Fruit fly (Drosophila melanogaster): ENCODE results near the gene CG11983.

CG11983 gene

dm6 chr3R:9053850-9054441 is 45.8 kb downstream of the CG11983 start (continued):
- TF ChIP-seq CG10366 (GFP tag; IDR thresholded peaks at IDR 0.05) (no peak), lola (GFP tag; optimal IDR thresholded peaks at IDR 0.05) (peak in 1 of 3 experiments; percentile 26), Ets65A (GFP tag) (peak; percentile 96), Ssrp (tag; optimal IDR thresholded peaks at IDR 0.05) (peak; percentile 38), Hr51 (GFP tag; optimal IDR thresholded peaks at IDR 0.05) (peak in 1 of 2 experiments; percentile 54), bab2 (GFP tag; optimal IDR thresholded peaks at IDR 0.05) (peak; percentile 50), CG1233 (GFP tag; optimal IDR thresholded peaks at IDR 0.05) (peak; percentile 32), CG1603 (tag; optimal IDR thresholded peaks at IDR 0.05) (peak; percentile 22), Sox102F (GFP tag; optimal IDR thresholded peaks at IDR 0.05) (peak; percentile 55), Hr78 (GFP tag; optimal IDR thresholded peaks at IDR 0.05) (no peak), CG9727 (GFP tag; optimal IDR thresholded peaks at IDR 0.05) (peak; percentile 8), CG10979 (tag; optimal IDR thresholded peaks at IDR 0.05) (peak; percentile 28), fu2 (GFP tag; optimal IDR thresholded peaks at IDR 0.05) (peak; percentile 40), Ets97D (GFP tag; optimal IDR thresholded peaks at IDR 0.05) (peak; percentile 10), NC2β (GFP tag; optimal IDR thresholded peaks at IDR 0.05) (no peak), lilli (GFP tag; optimal IDR thresholded peaks at IDR 0.05) (peak; percentile 35), CG12659 (GFP tag; optimal IDR thresholded peaks at IDR 0.05) (peak; percentile 50), CG9609 (GFP tag; optimal IDR thresholded peaks at IDR 0.05) (peak; percentile 33), exex (tag; optimal IDR thresholded peaks at IDR 0.05) (peak; percentile 51), CG4617 (GFP tag; optimal IDR thresholded peaks at IDR 0.05; ENCODE audit: borderline replicate concordance) (no peak), dmrt99B (tag; optimal IDR thresholded peaks at IDR 0.05) (peak; percentile 76), bcd (GFP tag; optimal IDR thresholded peaks at IDR 0.05) (peak; percentile 55), ash1 (GFP tag; optimal IDR thresholded peaks at IDR 0.05) (no peak), Awh (GFP tag; IDR thresholded peaks at IDR 0.05) (no peak), dpn (GFP tag; optimal IDR thresholded peaks at IDR 0.05) (peak in 1 of 2 experiments; percentile 31), H15 (GFP tag; IDR thresholded peaks at IDR 0.05) (no peak), CG1529 (GFP tag; optimal IDR thresholded peaks at IDR 0.05) (peak; percentile 8), CG7556 (GFP tag; optimal IDR thresholded peaks at IDR 0.05) (peak; percentile 48), CoRest (tag; optimal IDR thresholded peaks at IDR 0.05) (peak; percentile 71), CG9817 (tag; optimal IDR thresholded peaks at IDR 0.05) (peak; percentile 38), CG18619 (GFP tag; optimal IDR thresholded peaks at IDR 0.05) (peak; percentile 50), CG13296 (GFP tag; optimal IDR thresholded peaks at IDR 0.05) (peak; percentile 30), CG4282 (GFP tag; optimal IDR thresholded peaks at IDR 0.05) (peak; percentile 7), bsh (GFP tag; optimal IDR thresholded peaks at IDR 0.05) (peak in 1 of 2 experiments; percentile 20), shn (GFP tag; optimal IDR thresholded peaks at IDR 0.05) (peak; percentile 19), Fer2 (tag; optimal IDR thresholded peaks at IDR 0.05) (peak; percentile 4), CG16815 (GFP tag; optimal IDR thresholded peaks at IDR 0.05) (peak; percentile 39), Oli (tag; optimal IDR thresholded peaks at IDR 0.05) (peak; percentile 67), zen (tag; optimal IDR thresholded peaks at IDR 0.05) (peak; percentile 13), CG10654 (GFP tag; optimal IDR thresholded peaks at IDR 0.05) (no peak), zfh2 (GFP tag; optimal IDR thresholded peaks at IDR 0.05) (peak; percentile 57), CG3163 (GFP tag; optimal IDR thresholded peaks at IDR 0.05) (peak; percentile 70), CG7839 (tag; optimal IDR thresholded peaks at IDR 0.05) (peak; percentile 71), CG1602 (GFP tag; optimal IDR thresholded peaks at IDR 0.05) (peak; percentile 32), slou (GFP tag; optimal IDR thresholded peaks at IDR 0.05) (no peak), CG3281 (GFP tag; optimal IDR thresholded peaks at IDR 0.05) (peak; percentile 58), CG12219 (GFP tag; optimal IDR thresholded peaks at IDR 0.05) (peak; percentile 27), CG5180 (GFP tag; optimal IDR thresholded peaks at IDR 0.05) (peak; percentile 55)

Data from whole organism, embryonic.